Worm (Caenorhabditis elegans): ENCODE results near the gene daf-19.

Gene daf-19

ce11 chrII:10167731-10168130, 1.4 kb downstream of the daf-19 start:
- no peak for TF ChIP-seq C17E4.6 (GFP tag; IDR thresholded peaks at IDR 0.05)
- no peak for TF ChIP-seq dpl-1 (GFP tag; optimal IDR thresholded peaks at IDR 0.05)
- no peak for TF ChIP-seq Y53G8AR.9 (GFP tag; conservative IDR thresholded peaks at IDR 0.05)
- no peak for TF ChIP-seq F55B11.4 (tag; optimal IDR thresholded peaks at IDR 0.05; ENCODE audit: borderline replicate concordance, insufficient read depth)
- no peak for TF ChIP-seq F10E7.11 (tag; optimal IDR thresholded peaks at IDR 0.05)
- no peak for TF ChIP-seq T07F8.4 (tag; optimal IDR thresholded peaks at IDR 0.05)
- no peak for TF ChIP-seq ceh-100 (GFP tag; IDR thresholded peaks at IDR 0.05)
- TF ChIP-seq let-607 (tag; optimal IDR thresholded peaks at IDR 0.05): no peak
- no peak for TF ChIP-seq lsl-1 (GFP tag; optimal IDR thresholded peaks at IDR 0.05)
- TF ChIP-seq mcd-1 (GFP tag; IDR thresholded peaks at IDR 0.05): no peak
- no peak for TF ChIP-seq ceh-40 (GFP tag; IDR thresholded peaks at IDR 0.05)
- no peak for TF ChIP-seq Y53F4B.3 (GFP tag; IDR thresholded peaks at IDR 0.05)
- TF ChIP-seq dpff-1 (tag; optimal IDR thresholded peaks at IDR 0.05): no peak
- TF ChIP-seq hlh-12 (tag; optimal IDR thresholded peaks at IDR 0.05): no peak
- TF ChIP-seq unc-62 (GFP tag; optimal IDR thresholded peaks at IDR 0.05): no peak
- TF ChIP-seq unc-130 (GFP tag; optimal IDR thresholded peaks at IDR 0.05): no peak
- no peak for TF ChIP-seq F52B5.7 (tag; optimal IDR thresholded peaks at IDR 0.05)
- no peak for TF ChIP-seq F23B12.7 (tag; optimal IDR thresholded peaks at IDR 0.05; ENCODE audit: insufficient read depth)
- TF ChIP-seq ceh-79 (tag; optimal IDR thresholded peaks at IDR 0.05): no peak

ce11 chrII:10166365-10166764, 2.8 kb downstream of the daf-19 start:
- TF ChIP-seq Y79H2A.3 (GFP tag; conservative IDR thresholded peaks at IDR 0.05) (no peak), akir-1 (GFP tag; optimal IDR thresholded peaks at IDR 0.05) (no peak), ceh-40 (GFP tag; IDR thresholded peaks at IDR 0.05) (no peak), madf-3 (GFP tag; IDR thresholded peaks at IDR 0.05) (no peak)

- no peak for TF ChIP-seq hlh-12 (tag; optimal IDR thresholded peaks at IDR 0.05)
- TF ChIP-seq tbx-9 (tag; optimal IDR thresholded peaks at IDR 0.05; ENCODE audit: borderline replicate concordance): no peak
These were observed 5.0 kb downstream of the daf-19 start for ce11 chrII:10164137-10164536.

- peak; percentile 61 for TF ChIP-seq zfh-2 (GFP tag; conservative IDR thresholded peaks at IDR 0.05)
- TF ChIP-seq F49E8.2 (tag; optimal IDR thresholded peaks at IDR 0.05; ENCODE audit: insufficient read depth): no peak
- no peak for TF ChIP-seq lin-40 (tag; optimal IDR thresholded peaks at IDR 0.05)
These were observed 6.4 kb downstream of the daf-19 start for ce11 chrII:10162785-10163184.

- TF ChIP-seq Y53F4B.3 (GFP tag; IDR thresholded peaks at IDR 0.05) (no peak), lin-26 (GFP tag; IDR thresholded peaks at IDR 0.05) (no peak), ZK185.1 (tag; optimal IDR thresholded peaks at IDR 0.05; ENCODE audit: poor library complexity, severe bottlenecking) (no peak), let-526 (GFP tag; IDR thresholded peaks at IDR 0.05) (no peak), lir-1 (GFP tag; conservative IDR thresholded peaks at IDR 0.05) (no peak), ztf-26 (tag; optimal IDR thresholded peaks at IDR 0.05) (no peak), dpff-1 (tag; optimal IDR thresholded peaks at IDR 0.05) (no peak)
These were observed 14.0 kb downstream of the daf-19 start, which contains the start of gene nlp-63 for ce11 chrII:10155106-10155505. nlp-63 (plus strand) TSS chrII:10155406.

- TF ChIP-seq let-607 (tag; optimal IDR thresholded peaks at IDR 0.05): no peak
- TF ChIP-seq mes-4 (tag; optimal IDR thresholded peaks at IDR 0.05): no peak
- no peak for TF ChIP-seq ztf-3 (GFP tag; optimal IDR thresholded peaks at IDR 0.05)
- TF ChIP-seq ama-1 (optimal IDR thresholded peaks at IDR 0.05): no peak
- TF ChIP-seq ama-1 (GFP tag; optimal IDR thresholded peaks at IDR 0.05): no peak
- no peak for TF ChIP-seq mxl-1 (tag; optimal IDR thresholded peaks at IDR 0.05)
- no peak for TF ChIP-seq F57A8.1 (GFP tag; optimal IDR thresholded peaks at IDR 0.05)
- no peak for TF ChIP-seq Y95B8A.8 (GFP tag; IDR thresholded peaks at IDR 0.05)
- TF ChIP-seq tbx-9 (tag; optimal IDR thresholded peaks at IDR 0.05; ENCODE audit: borderline replicate concordance): no peak
- no peak for TF ChIP-seq cebp-1 (GFP tag; IDR thresholded peaks at IDR 0.05)
- no peak for TF ChIP-seq cebp-1 (tag; optimal IDR thresholded peaks at IDR 0.05)
These were observed 21.6 kb downstream of the daf-19 start for ce11 chrII:10147502-10147901.

Measured in whole organism, young adult.